Worm (Caenorhabditis elegans): ENCODE data around the gene pbs-3.

DNA sequence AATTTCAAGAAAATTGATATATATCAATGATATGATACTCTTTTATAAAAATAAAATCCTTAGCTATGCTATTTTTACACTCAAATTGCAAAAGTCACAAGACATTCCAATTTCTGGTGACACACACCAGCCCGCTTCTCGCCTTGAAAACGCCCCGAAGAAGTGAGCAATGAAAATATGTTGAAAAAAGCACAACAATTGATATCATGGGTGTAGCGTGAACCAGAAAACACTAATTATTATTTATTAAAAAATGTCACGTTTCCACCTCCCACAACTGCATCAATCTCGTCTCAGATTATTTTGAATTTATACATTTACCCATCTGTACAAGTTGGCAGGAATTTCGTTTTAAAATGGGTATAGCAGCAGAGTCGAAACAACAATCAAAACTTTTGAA, 49.6 kb upstream of the pbs-3 start, which contains the start of gene F59A6.4:
- TF ChIP-seq ztf-11 (tag; optimal IDR thresholded peaks at IDR 0.05) (no peak), ama-1 (optimal IDR thresholded peaks at IDR 0.05) (no peak)

Data from whole organism, L4 larva.